Fruit fly (Drosophila melanogaster): ENCODE data around the gene CG18404.

- TF ChIP-seq toe (GFP tag; optimal IDR thresholded peaks at IDR 0.05) (no peak), ovo (GFP tag; optimal IDR thresholded peaks at IDR 0.05) (no peak), tj (GFP tag; optimal IDR thresholded peaks at IDR 0.05) (no peak), Hr96 (GFP tag; optimal IDR thresholded peaks at IDR 0.05) (no peak), Clk (GFP tag; optimal IDR thresholded peaks at IDR 0.05) (no peak), cic (GFP tag; optimal IDR thresholded peaks at IDR 0.05) (no peak), CG33017 (tag; optimal IDR thresholded peaks at IDR 0.05) (no peak)
Measured at dm6 chr3R:30247802-30248363, 5.1 kb upstream of the CG18404 start.

All from whole organism, adult.